Fruit fly (Drosophila melanogaster) whole organism, embryonic: ENCODE results near the gene Eip75B.
A peak's percentile ranks its signal among the peaks of the same experiment; 100 is the strongest.

ENCODE experiments used
- Asciz ChIP-seq: fragments of 200-800 bp; sonication (Bioruptor generic); optimal IDR thresholded peaks from 2 replicates; lab custom pipeline; 2017; ENCODE audit warnings: missing biosample characterization, mild to moderate bottlenecking, missing genetic modification characterization, missing genetic modification reagents
- Bgb ChIP-seq: fragments of 200-800 bp; sonication (Bioruptor generic); IDR thresholded peaks from 2 replicates; pipeline ENCODE4 v1.3.6; 2022; ENCODE audit warnings: missing biosample characterization, missing genetic modification characterization; ENCODE audit not compliant: partially characterized antibody
- CG10147 ChIP-seq: fragments of 200-800 bp; sonication (Bioruptor generic); optimal IDR thresholded peaks from 2 replicates; lab custom pipeline; 2019; ENCODE audit warnings: missing biosample characterization, mild to moderate bottlenecking, missing genetic modification characterization, moderate library complexity
- CG10366 ChIP-seq: fragments of 200-800 bp; sonication (Bioruptor generic); IDR thresholded peaks from 2 replicates; pipeline ENCODE4 v1.3.6; 2022; ENCODE audit warnings: missing biosample characterization, missing genetic modification characterization
- CG1602 ChIP-seq: fragments of 200-800 bp; sonication (Bioruptor generic); optimal IDR thresholded peaks from 3 replicates; lab custom pipeline; 2016; ENCODE audit warnings: missing biosample characterization, missing genetic modification characterization
- CG1647 ChIP-seq: fragments of 200-800 bp; sonication (Bioruptor generic); optimal IDR thresholded peaks from 3 replicates; lab custom pipeline; 2016; ENCODE audit warnings: missing biosample characterization, missing genetic modification characterization
- CG17361 ChIP-seq: fragments of 200-800 bp; sonication (Bioruptor generic); IDR thresholded peaks from 3 replicates; pipeline ENCODE4 v1.3.6; 2022; ENCODE audit warnings: missing biosample characterization, missing genetic modification characterization
- CG18011 ChIP-seq: fragments of 200-800 bp; sonication (Bioruptor generic); optimal IDR thresholded peaks from 2 replicates; lab custom pipeline; 2017; ENCODE audit warnings: missing biosample characterization, missing genetic modification characterization, mild to moderate bottlenecking, moderate library complexity, missing genotype
- CG1832 ChIP-seq: fragments of 200-800 bp; sonication (Bioruptor generic); optimal IDR thresholded peaks from 2 replicates; lab custom pipeline; 2017; ENCODE audit warnings: missing biosample characterization, mild to moderate bottlenecking, missing genetic modification characterization, inconsistent platforms
- CG2120 ChIP-seq: fragments of 200-800 bp; sonication (Bioruptor generic); optimal IDR thresholded peaks from 3 replicates; lab custom pipeline; 2016; ENCODE audit warnings: missing biosample characterization, missing genetic modification characterization
- CG2678 ChIP-seq: fragments of 200-800 bp; sonication (Bioruptor generic); optimal IDR thresholded peaks from 3 replicates; lab custom pipeline; 2019; ENCODE audit warnings: missing biosample characterization, mild to moderate bottlenecking, missing genetic modification characterization, moderate library complexity
- CG3065 ChIP-seq: fragments of 200-800 bp; sonication (Bioruptor generic); optimal IDR thresholded peaks from 2 replicates; lab custom pipeline; 2016; ENCODE audit warnings: missing biosample characterization, missing genetic modification characterization
- CG31224 ChIP-seq: fragments of 200-800 bp; sonication (Bioruptor generic); IDR thresholded peaks from 2 replicates; pipeline ENCODE4 v1.3.6; 2022; ENCODE audit warnings: missing biosample characterization, missing genetic modification characterization
- CG34224 ChIP-seq: fragments of 200-800 bp; sonication (Bioruptor generic); IDR thresholded peaks from 3 replicates; pipeline ENCODE4 v1.3.6; 2022; ENCODE audit warnings: missing biosample characterization, missing genetic modification characterization; ENCODE audit not compliant: partially characterized antibody
- CG4707 ChIP-seq: fragments of 200-800 bp; sonication (Bioruptor generic); optimal IDR thresholded peaks from 2 replicates; lab custom pipeline; 2018; ENCODE audit warnings: missing biosample characterization, mild to moderate bottlenecking, missing genetic modification characterization, moderate library complexity
- CG6654 ChIP-seq: fragments of 200-800 bp; sonication (Bioruptor generic); optimal IDR thresholded peaks from 2 replicates; lab custom pipeline; 2017; ENCODE audit warnings: missing biosample characterization, mild to moderate bottlenecking, missing genetic modification characterization
- CG6854 ChIP-seq: fragments of 200-800 bp; sonication (Bioruptor generic); optimal IDR thresholded peaks from 3 replicates; lab custom pipeline; 2017; ENCODE audit warnings: missing biosample characterization, mild to moderate bottlenecking, missing genetic modification characterization
- CG7928 ChIP-seq: fragments of 200-800 bp; sonication (Bioruptor generic); optimal IDR thresholded peaks from 2 replicates; lab custom pipeline; 2017; ENCODE audit warnings: missing biosample characterization, mild to moderate bottlenecking, missing genetic modification characterization
- CG8281 ChIP-seq: fragments of 200-800 bp; sonication (Bioruptor generic); optimal IDR thresholded peaks from 2 replicates; lab custom pipeline; 2018; ENCODE audit warnings: missing biosample characterization, mild to moderate bottlenecking, missing genetic modification characterization, moderate library complexity
- CG9817 ChIP-seq: fragments of 200-800 bp; sonication (Bioruptor generic); optimal IDR thresholded peaks from 2 replicates; lab custom pipeline; 2018; ENCODE audit warnings: missing biosample characterization, mild to moderate bottlenecking, missing genetic modification characterization, moderate library complexity
- Ets97D ChIP-seq: fragments of 200-800 bp; sonication (Bioruptor generic); optimal IDR thresholded peaks from 3 replicates; lab custom pipeline; 2016; ENCODE audit warnings: missing biosample characterization, missing genetic modification characterization
- H15 ChIP-seq: fragments of 200-800 bp; sonication (Bioruptor generic); IDR thresholded peaks from 3 replicates; pipeline ENCODE4 v1.3.6; 2022; ENCODE audit warnings: missing biosample characterization, missing genetic modification characterization
- Hey ChIP-seq: fragments of 200-800 bp; sonication (Bioruptor generic); optimal IDR thresholded peaks from 3 replicates; lab custom pipeline; 2018; ENCODE audit warnings: missing biosample characterization, mild to moderate bottlenecking, missing genetic modification characterization
- Kr ChIP-seq: fragments of 200-800 bp; sonication (Bioruptor generic); optimal IDR thresholded peaks from 2 replicates; lab custom pipeline; 2017; ENCODE audit warnings: missing biosample characterization, mild to moderate bottlenecking, missing genetic modification characterization
- Lhr ChIP-seq: fragments of 200-800 bp; sonication (Bioruptor generic); optimal IDR thresholded peaks from 3 replicates; lab custom pipeline; 2017; ENCODE audit warnings: mild to moderate bottlenecking, missing biosample characterization, missing genetic modification reagents, missing genetic modification characterization
- Lim3 ChIP-seq: fragments of 200-800 bp; sonication (Bioruptor generic); IDR thresholded peaks from 2 replicates; pipeline ENCODE4 v1.3.6; 2022; ENCODE audit warnings: missing biosample characterization, missing genetic modification characterization
- MBD-R2 ChIP-seq: fragments of 200-800 bp; sonication (Bioruptor generic); IDR thresholded peaks from 2 replicates; pipeline ENCODE4 v1.3.6; 2022; ENCODE audit warnings: missing biosample characterization, missing genetic modification characterization
- NC2α ChIP-seq: fragments of 200-800 bp; sonication (Bioruptor generic); optimal IDR thresholded peaks from 2 replicates; lab custom pipeline; 2016; ENCODE audit warnings: missing biosample characterization, missing genetic modification characterization
- Nf-YC ChIP-seq: fragments of 200-800 bp; optimal IDR thresholded peaks from 3 replicates; lab custom pipeline; 2019; ENCODE audit warnings: missing biosample characterization, mild to moderate bottlenecking, missing genetic modification characterization, moderate library complexity
- Sry-δ ChIP-seq: fragments of 200-800 bp; sonication (Bioruptor generic); optimal IDR thresholded peaks from 2 replicates; lab custom pipeline; 2016; ENCODE audit warnings: missing biosample characterization, missing genetic modification characterization
- Trl ChIP-seq, 3 experiments: fragments of >200 bp in 2 of 3; fragments of 200-800 bp in 1 of 3; sonication (Bioruptor generic) in 1 of 3; optimal IDR thresholded peaks; 2 replicates in 1 of 3; 3 replicates in 2 of 3; lab custom pipeline; 2016 to 2017; ENCODE audit warnings: missing biosample characterization in 1 of 3, missing genetic modification characterization in 1 of 3
- al ChIP-seq: fragments of 200-800 bp; sonication (Bioruptor generic); IDR thresholded peaks from 2 replicates; pipeline ENCODE4 v1.3.6; 2022; ENCODE audit warnings: missing biosample characterization, missing genetic modification characterization
- br ChIP-seq: fragments of >200 bp; optimal IDR thresholded peaks from 2 replicates; lab custom pipeline; 2017
- crc ChIP-seq: fragments of 200-800 bp; sonication (Bioruptor generic); optimal IDR thresholded peaks from 2 replicates; lab custom pipeline; 2016; ENCODE audit warnings: missing biosample characterization, missing genetic modification characterization
- dmrt99B ChIP-seq: fragments of 200-800 bp; sonication (Bioruptor generic); optimal IDR thresholded peaks from 2 replicates; lab custom pipeline; 2018; ENCODE audit warnings: missing biosample characterization, mild to moderate bottlenecking, missing genetic modification characterization, moderate library complexity
- emc ChIP-seq: fragments of 200-800 bp; sonication (Bioruptor generic); optimal IDR thresholded peaks from 2 replicates; lab custom pipeline; 2016; ENCODE audit warnings: missing biosample characterization, missing genetic modification characterization
- ems ChIP-seq: fragments of 200-800 bp; sonication (Bioruptor generic); optimal IDR thresholded peaks from 3 replicates; lab custom pipeline; 2016; ENCODE audit warnings: missing biosample characterization, missing genetic modification characterization
- en ChIP-seq: fragments of 200-800 bp; sonication (Bioruptor generic); optimal IDR thresholded peaks from 2 replicates; lab custom pipeline; 2016; ENCODE audit warnings: missing biosample characterization, missing genetic modification characterization
- esg ChIP-seq: fragments of 200-800 bp; sonication (Bioruptor generic); conservative IDR thresholded peaks from 2 replicates; pipeline ENCODE4 v1.3.6; 2022; ENCODE audit warnings: missing biosample characterization, missing genetic modification characterization
- ewg ChIP-seq: fragments of 200-800 bp; sonication (Bioruptor generic); optimal IDR thresholded peaks from 3 replicates; lab custom pipeline; 2017; ENCODE audit warnings: mild to moderate bottlenecking, missing biosample characterization, missing genetic modification reagents, missing genetic modification characterization
- gcm2 ChIP-seq: fragments of 200-800 bp; sonication (Bioruptor generic); optimal IDR thresholded peaks from 2 replicates; lab custom pipeline; 2016; ENCODE audit warnings: missing biosample characterization, missing genetic modification characterization
- gro ChIP-seq: fragments of 200-800 bp; sonication (Bioruptor generic); optimal IDR thresholded peaks from 2 replicates; lab custom pipeline; 2016; ENCODE audit warnings: missing biosample characterization, missing genetic modification characterization
- gsb ChIP-seq: fragments of 200-800 bp; sonication (Bioruptor generic); IDR thresholded peaks from 2 replicates; pipeline ENCODE4 v1.3.6; 2022; ENCODE audit warnings: missing biosample characterization, missing genetic modification characterization
- ham ChIP-seq: fragments of 200-800 bp; sonication (Bioruptor generic); IDR thresholded peaks from 2 replicates; pipeline ENCODE4 v1.3.6; 2022; ENCODE audit warnings: missing biosample characterization, missing genetic modification characterization
- hbn ChIP-seq: fragments of 200-800 bp; sonication (Bioruptor generic); IDR thresholded peaks from 2 replicates; pipeline ENCODE4 v1.3.6; 2022; ENCODE audit warnings: missing biosample characterization, missing genetic modification characterization; ENCODE audit not compliant: partially characterized antibody
- insv ChIP-seq, 2 experiments: fragments of 200-800 bp; sonication (Bioruptor generic); optimal IDR thresholded peaks; 3 replicates each; lab custom pipeline; 2016 to 2018; ENCODE audit warnings: missing biosample characterization in 2 of 2, missing genetic modification characterization in 2 of 2
- inv ChIP-seq: fragments of 200-800 bp; sonication (Bioruptor generic); IDR thresholded peaks from 2 replicates; pipeline ENCODE4 v1.3.6; 2022; ENCODE audit warnings: missing biosample characterization, missing genetic modification characterization; ENCODE audit not compliant: partially characterized antibody
- jumu ChIP-seq: fragments of 200-800 bp; sonication (Bioruptor generic); optimal IDR thresholded peaks from 3 replicates; lab custom pipeline; 2016; ENCODE audit warnings: missing biosample characterization, missing genetic modification characterization
- lbe ChIP-seq: fragments of 200-800 bp; sonication (Bioruptor generic); optimal IDR thresholded peaks from 2 replicates; lab custom pipeline; 2016; ENCODE audit warnings: missing biosample characterization, mild to moderate bottlenecking, missing genetic modification characterization
- pnt ChIP-seq: fragments of 200-800 bp; sonication (Bioruptor generic); optimal IDR thresholded peaks from 3 replicates; lab custom pipeline; 2016; ENCODE audit warnings: missing biosample characterization, missing genetic modification characterization
- sisA ChIP-seq: fragments of 200-800 bp; sonication (Bioruptor generic); IDR thresholded peaks from 2 replicates; pipeline ENCODE4 v1.3.6; 2022; ENCODE audit warnings: missing biosample characterization, missing genetic modification characterization
- wor ChIP-seq: fragments of 200-800 bp; sonication (Bioruptor generic); IDR thresholded peaks from 2 replicates; pipeline ENCODE4 v1.3.6; 2022; ENCODE audit warnings: missing biosample characterization, missing genetic modification characterization

Gene Eip75B

dm6 chr3L:18088027-18088426 lies 23.5 kb upstream of the Eip75B start (continued):
- TF ChIP-seq Lhr (GFP tag; lab: Kevin White, UChicago), result peak; percentile 53
- no peak for TF ChIP-seq hbn
- no peak for TF ChIP-seq CG6654 (GFP tag; lab: Kevin White, UChicago)
- TF ChIP-seq esg (GFP tag; lab: Robert Waterston, UW), result no peak
- no peak for TF ChIP-seq CG2120 (GFP tag; lab: Kevin White, UChicago)
- no peak for TF ChIP-seq wor (GFP tag; lab: Robert Waterston, UW)
- TF ChIP-seq emc (GFP tag; lab: Kevin White, UChicago), result no peak
- no peak for TF ChIP-seq CG31224 (GFP tag; lab: Robert Waterston, UW)
- no peak for TF ChIP-seq Nf-YC (tag; lab: Kevin White, UChicago)
- no peak for TF ChIP-seq CG1832 (GFP tag; lab: Kevin White, UChicago)
- TF ChIP-seq sisA (GFP tag; lab: Robert Waterston, UW), result no peak
- TF ChIP-seq CG2678 (tag; lab: Kevin White, UChicago), result no peak
- TF ChIP-seq CG4707 (GFP tag; lab: Kevin White, UChicago), result no peak
- no peak for TF ChIP-seq inv (GFP tag; lab: Robert Waterston, UW)
- no peak for TF ChIP-seq br (lab: Kevin White, UChicago)
- TF ChIP-seq crc (GFP tag; lab: Kevin White, UChicago), result no peak
- no peak for TF ChIP-seq Trl (optimal IDR thresholded peaks at IDR 0.05; lab: Kevin White, UChicago)
- no peak for TF ChIP-seq Trl (GFP tag; optimal IDR thresholded peaks at IDR 0.05; lab: Kevin White, UChicago)
- TF ChIP-seq CG34224 (GFP tag; lab: Robert Waterston, UW), result no peak
- TF ChIP-seq MBD-R2, result 0 out of 2 replicates have a peak, but pooled peaks have one; percentile 25
- TF ChIP-seq CG1647 (GFP tag; lab: Kevin White, UChicago), result no peak
- no peak for TF ChIP-seq CG10147 (GFP tag; lab: Kevin White, UChicago)
- no peak for TF ChIP-seq CG8281 (tag; lab: Kevin White, UChicago)
- TF ChIP-seq CG10366 (GFP tag; lab: Robert Waterston, UW), result no peak
- peak; percentile 26 for TF ChIP-seq gro (GFP tag; lab: Kevin White, UChicago)
- TF ChIP-seq gsb (GFP tag; lab: Robert Waterston, UW), result no peak
- TF ChIP-seq gcm2, result no peak
- TF ChIP-seq ems (GFP tag; lab: Kevin White, UChicago), result no peak
- 0 out of 3 replicates have a peak, but pooled peaks have one; percentile 18 for TF ChIP-seq CG17361 (GFP tag; lab: Robert Waterston, UW)
- no peak for TF ChIP-seq Lim3
- TF ChIP-seq ham (GFP tag; lab: Robert Waterston, UW), result no peak
- no peak for TF ChIP-seq H15 (GFP tag; lab: Robert Waterston, UW)
- no peak for TF ChIP-seq dmrt99B (tag; lab: Kevin White, UChicago)
- TF ChIP-seq en (GFP tag; lab: Kevin White, UChicago), result no peak
- TF ChIP-seq Ets97D, result peak; percentile 78
- no peak for TF ChIP-seq Hey (tag; lab: Kevin White, UChicago)
- TF ChIP-seq al (GFP tag; lab: Robert Waterston, UW), result no peak
- TF ChIP-seq CG18011 (GFP tag; lab: Kevin White, UChicago), result no peak
- no peak for TF ChIP-seq ewg (GFP tag; lab: Kevin White, UChicago)
- no peak; the same call in 1 of the 2 replicates for TF ChIP-seq Bgb (GFP tag; lab: Robert Waterston, UW)
- TF ChIP-seq Asciz (GFP tag; lab: Kevin White, UChicago), result no peak
- TF ChIP-seq pnt (GFP tag; lab: Kevin White, UChicago), result no peak
- no peak for TF ChIP-seq CG3065 (GFP tag; lab: Kevin White, UChicago)
- no peak for TF ChIP-seq CG9817 (tag; lab: Kevin White, UChicago)
- no peak for TF ChIP-seq lbe (GFP tag; lab: Kevin White, UChicago)
- no peak for TF ChIP-seq NC2α (GFP tag; lab: Kevin White, UChicago)
- no peak for TF ChIP-seq Kr (GFP tag; lab: Kevin White, UChicago)
- TF ChIP-seq CG6854 (GFP tag; lab: Kevin White, UChicago), result no peak
- TF ChIP-seq insv (GFP tag; optimal IDR thresholded peaks at IDR 0.05; lab: Kevin White, UChicago), result no peak
- no peak for TF ChIP-seq CG7928 (GFP tag; lab: Kevin White, UChicago)
- TF ChIP-seq CG1602 (GFP tag; lab: Kevin White, UChicago), result no peak
- TF ChIP-seq jumu (GFP tag; lab: Kevin White, UChicago), result no peak
- TF ChIP-seq Sry-δ (GFP tag; lab: Kevin White, UChicago), result no peak
